Worm (Caenorhabditis elegans): ENCODE measurements around the gene mls-2.

Gene mls-2

ce11 chrX:4754725-4755124, 6.7 kb downstream of the mls-2 start, which contains the start of gene C39E6.2 (continued):
- TF ChIP-seq F33H1.4 (GFP tag; IDR thresholded peaks at IDR 0.05) (no peak), Y53G8AR.9 (GFP tag; conservative IDR thresholded peaks at IDR 0.05) (no peak)

- peak; percentile 86 for TF ChIP-seq nhr-80 (tag; optimal IDR thresholded peaks at IDR 0.05)
- TF ChIP-seq B0019.2 (GFP tag; conservative IDR thresholded peaks at IDR 0.05), result no peak
- TF ChIP-seq die-1 (tag; optimal IDR thresholded peaks at IDR 0.05), result no peak
- no peak for TF ChIP-seq ztf-28 (GFP tag; IDR thresholded peaks at IDR 0.05)
- TF ChIP-seq ceh-40 (GFP tag; IDR thresholded peaks at IDR 0.05), result no peak
- no peak for TF ChIP-seq let-526 (GFP tag; IDR thresholded peaks at IDR 0.05)
- no peak for TF ChIP-seq lir-1 (GFP tag; conservative IDR thresholded peaks at IDR 0.05)
Measured at ce11 chrX:4749080-4749479, 12.4 kb downstream of the mls-2 start, which contains the start of gene lon-2. Gene lon-2, minus strand, starts transcription at chrX:4749083.

- TF ChIP-seq him-1 (tag; optimal IDR thresholded peaks at IDR 0.05), result no peak
- TF ChIP-seq B0336.3 (GFP tag; IDR thresholded peaks at IDR 0.05), result no peak
- TF ChIP-seq nhr-80 (tag; optimal IDR thresholded peaks at IDR 0.05), result peak; percentile 55
- peak; percentile 79 for TF ChIP-seq zfh-2 (GFP tag; conservative IDR thresholded peaks at IDR 0.05)
- TF ChIP-seq C17E4.6 (GFP tag; IDR thresholded peaks at IDR 0.05), result no peak
- no peak for TF ChIP-seq F33H1.4 (GFP tag; IDR thresholded peaks at IDR 0.05)
- no peak for TF ChIP-seq hmg-20 (GFP tag; IDR thresholded peaks at IDR 0.05)
- peak; percentile 47; the same call in 1 of the 2 replicates for TF ChIP-seq dox-1 (GFP tag; IDR thresholded peaks at IDR 0.05)
Measured at ce11 chrX:4744037-4744436, 17.4 kb downstream of the mls-2 start.

- TF ChIP-seq die-1 (tag; optimal IDR thresholded peaks at IDR 0.05), result no peak
- no peak for TF ChIP-seq egrh-3 (GFP tag; IDR thresholded peaks at IDR 0.05)
- no peak for TF ChIP-seq bed-1 (GFP tag; IDR thresholded peaks at IDR 0.05)
- no peak for TF ChIP-seq hrde-1 (tag; optimal IDR thresholded peaks at IDR 0.05; ENCODE audit: borderline replicate concordance)
- TF ChIP-seq C06A6.2 (GFP tag; conservative IDR thresholded peaks at IDR 0.05), result no peak
- no peak for TF ChIP-seq repo-1 (tag; optimal IDR thresholded peaks at IDR 0.05)
- TF ChIP-seq nhr-90 (tag; optimal IDR thresholded peaks at IDR 0.05), result no peak
- no peak for TF ChIP-seq tbx-9 (tag; optimal IDR thresholded peaks at IDR 0.05; ENCODE audit: borderline replicate concordance)
- TF ChIP-seq attf-6 (GFP tag; IDR thresholded peaks at IDR 0.05), result no peak
- no peak for TF ChIP-seq efl-1 (GFP tag; optimal IDR thresholded peaks at IDR 0.05)
- TF ChIP-seq lsy-27 (tag; optimal IDR thresholded peaks at IDR 0.05; ENCODE audit: borderline replicate concordance, insufficient read depth), result no peak
- TF ChIP-seq hmg-1.2 (GFP tag; IDR thresholded peaks at IDR 0.05), result no peak
- TF ChIP-seq Y95B8A.8 (GFP tag; IDR thresholded peaks at IDR 0.05), result no peak
- no peak for TF ChIP-seq akir-1 (GFP tag; optimal IDR thresholded peaks at IDR 0.05)
- no peak for TF ChIP-seq lin-26 (GFP tag; IDR thresholded peaks at IDR 0.05)
Measured at ce11 chrX:4742285-4742684, 19.2 kb downstream of the mls-2 start.

ce11 chrX:4740630-4741029, 20.8 kb downstream of the mls-2 start:
- TF ChIP-seq snpc-4 (GFP tag; optimal IDR thresholded peaks at IDR 0.05) (no peak), snpc-4 (tag; optimal IDR thresholded peaks at IDR 0.05) (no peak), let-526 (GFP tag; IDR thresholded peaks at IDR 0.05) (no peak), ZK185.1 (tag; optimal IDR thresholded peaks at IDR 0.05; ENCODE audit: poor library complexity, severe bottlenecking) (no peak), K12H6.12 (tag; optimal IDR thresholded peaks at IDR 0.05) (no peak), ceh-27 (GFP tag; optimal IDR thresholded peaks at IDR 0.05) (no peak), lin-35 (GFP tag; optimal IDR thresholded peaks at IDR 0.05) (no peak), hlh-26 (GFP tag; conservative IDR thresholded peaks at IDR 0.05) (no peak), die-1 (tag; optimal IDR thresholded peaks at IDR 0.05) (no peak), nhr-120 (GFP tag; IDR thresholded peaks at IDR 0.05) (no peak)

Data from whole organism, young adult.